Worm (Caenorhabditis elegans) whole organism, L4/young adult: ENCODE data around the gene C15H9.3.

ENCODE experiments used
- W03F9.2 ChIP-seq: fragments of 150-350 bp; optimal IDR thresholded peaks from 2 replicates; lab custom pipeline; 2014; ENCODE audit warnings: missing biosample characterization, missing genetic modification characterization
- him-1 ChIP-seq: sonication (generic microtip); optimal IDR thresholded peaks from 2 replicates; lab custom pipeline; 2016; ENCODE audit warnings: missing genotype, missing genetic modification reagents, missing genetic modification characterization, missing compliant biosample characterization

DNA sequence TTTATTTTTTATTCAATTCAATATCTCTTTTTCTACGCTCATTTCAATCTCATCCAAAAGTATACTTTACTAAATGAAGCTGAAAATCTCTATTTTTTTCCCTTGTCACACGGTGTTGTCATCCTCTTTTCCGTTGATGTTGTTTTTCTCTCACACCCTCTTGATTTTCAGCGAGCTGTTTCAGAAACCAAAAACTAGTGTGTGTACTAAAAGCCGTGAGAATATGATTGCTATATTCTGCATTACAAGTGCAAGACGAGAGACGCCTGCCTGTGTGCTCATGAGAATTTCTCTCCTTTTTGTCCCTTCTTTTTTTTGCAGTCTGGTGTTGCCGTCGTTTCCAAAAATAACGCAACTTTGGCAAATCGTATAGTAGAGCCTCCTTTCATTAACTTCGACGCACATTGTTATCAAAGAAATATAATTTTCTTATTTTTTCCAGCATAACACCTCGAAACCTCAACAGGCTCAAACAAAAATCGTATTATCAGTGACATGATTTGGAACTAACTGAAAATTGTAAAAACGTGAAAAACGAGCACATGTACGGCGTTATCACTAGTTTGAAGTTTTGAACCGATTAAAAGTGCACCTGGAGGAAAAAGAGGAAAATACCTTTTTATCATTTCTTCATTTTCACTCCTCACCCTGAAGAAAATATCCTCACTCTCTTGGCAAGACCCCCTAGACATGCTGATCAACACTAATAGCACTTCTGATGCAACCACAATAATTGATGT, 2.7 kb downstream of the C15H9.3 start, which contains the start of gene C15H9.2:
- no peak for TF ChIP-seq him-1 (tag; lab: Kevin White, UChicago)
- no peak for TF ChIP-seq W03F9.2 (tag; lab: Kevin White, UChicago)
